Worm (Caenorhabditis elegans): Measurements from ENCODE around the gene Y43B11AR.3.

DNA sequence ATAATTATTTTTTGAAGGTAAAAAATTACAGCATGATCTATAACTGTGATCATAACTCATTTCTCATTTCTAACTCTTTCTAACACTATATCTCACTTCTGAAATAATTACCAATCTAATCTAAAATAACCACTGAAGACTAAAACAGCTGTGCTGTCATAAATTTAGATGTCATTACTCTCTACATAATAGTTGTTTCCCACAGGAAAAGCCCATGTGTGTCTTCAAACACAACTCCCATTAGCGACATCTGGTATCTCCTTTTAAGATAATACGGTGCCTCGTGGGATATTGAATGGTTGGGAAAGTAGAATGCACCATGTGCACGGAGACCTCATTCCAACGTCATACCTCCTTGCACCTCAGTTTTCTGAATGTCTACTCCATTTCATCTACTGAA is 18.5 kb downstream of the Y43B11AR.3 start, which contains the start of gene Y43B11AL.1:
- TF ChIP-seq fkh-10 (GFP tag; optimal IDR thresholded peaks at IDR 0.05), result no peak
- TF ChIP-seq hlh-17 (GFP tag; optimal IDR thresholded peaks at IDR 0.05; ENCODE audit: borderline replicate concordance), result no peak
- no peak for TF ChIP-seq unc-62 (GFP tag; optimal IDR thresholded peaks at IDR 0.05)
- TF ChIP-seq aly-2 (tag; optimal IDR thresholded peaks at IDR 0.05), result no peak
- no peak for TF ChIP-seq elt-3 (tag; optimal IDR thresholded peaks at IDR 0.05)

Data from whole organism, L1 larva.